Worm (Caenorhabditis elegans) whole organism, L2 larva: ENCODE measurements around the gene tab-1.

Experiments used
- C34F6.9 ChIP-seq: fragments of 150-350 bp; optimal IDR thresholded peaks from 2 replicates; lab custom pipeline; 2014; ENCODE audit warnings: missing biosample characterization, missing genetic modification characterization
- F13H6.1 ChIP-seq: sonication (generic microtip); optimal IDR thresholded peaks from 2 replicates; lab custom pipeline; 2016; ENCODE audit warnings: missing genetic modification characterization, missing compliant biosample characterization
- R02D3.7 ChIP-seq: fragments of 150-350 bp; optimal IDR thresholded peaks from 2 replicates; lab custom pipeline; 2014; ENCODE audit warnings: missing biosample characterization, missing genetic modification characterization
- alr-1 ChIP-seq: fragments of 150-350 bp; optimal IDR thresholded peaks from 2 replicates; lab custom pipeline; 2014; ENCODE audit warnings: missing biosample characterization, missing genetic modification characterization
- aly-2 ChIP-seq: fragments of 150-350 bp; optimal IDR thresholded peaks from 2 replicates; lab custom pipeline; 2014; ENCODE audit warnings: missing biosample characterization, missing genetic modification characterization
- ama-1 ChIP-seq: fragments of 150-350 bp; optimal IDR thresholded peaks from 2 replicates; lab custom pipeline; 2018; ENCODE audit warnings: inconsistent platforms
- blmp-1 ChIP-seq: sonication (generic microtip); optimal IDR thresholded peaks from 2 replicates; lab custom pipeline; 2017; ENCODE audit warnings: missing genetic modification characterization, mild to moderate bottlenecking, missing compliant biosample characterization, antibody characterized with exemption, moderate library complexity; ENCODE audit not compliant: insufficient read depth
- ceh-16 ChIP-seq: fragments of 150-350 bp; optimal IDR thresholded peaks from 2 replicates; lab custom pipeline; 2014; ENCODE audit warnings: missing biosample characterization, missing genetic modification characterization
- ceh-82 ChIP-seq: fragments of 150-350 bp; optimal IDR thresholded peaks from 2 replicates; lab custom pipeline; 2014; ENCODE audit warnings: missing biosample characterization, missing genetic modification characterization
- crh-2 ChIP-seq: sonication (generic microtip); optimal IDR thresholded peaks from 2 replicates; lab custom pipeline; 2017; ENCODE audit warnings: missing biosample characterization, missing genetic modification characterization
- egl-27 ChIP-seq: sonication (generic microtip); optimal IDR thresholded peaks from 3 replicates; lab custom pipeline; 2017; ENCODE audit warnings: missing biosample characterization, missing genetic modification reagents, missing genetic modification characterization
- elt-1 ChIP-seq: fragments of 150-350 bp; optimal IDR thresholded peaks from 2 replicates; lab custom pipeline; 2014; ENCODE audit warnings: missing biosample characterization, missing genetic modification characterization
- elt-3 ChIP-seq: sonication (generic microtip); optimal IDR thresholded peaks from 2 replicates; lab custom pipeline; 2017; ENCODE audit warnings: missing biosample characterization, missing genetic modification characterization
- fos-1 ChIP-seq: fragments of 150-350 bp; optimal IDR thresholded peaks from 2 replicates; lab custom pipeline; 2014; ENCODE audit warnings: missing biosample characterization, missing genetic modification characterization
- gmeb-1 ChIP-seq: fragments of 150-350 bp; optimal IDR thresholded peaks from 2 replicates; lab custom pipeline; 2014; ENCODE audit warnings: missing biosample characterization, missing genetic modification characterization
- lin-11 ChIP-seq: fragments of 150-350 bp; sonication (generic microtip); optimal IDR thresholded peaks from 2 replicates; lab custom pipeline; 2014; ENCODE audit warnings: missing biosample characterization, missing genetic modification characterization, inconsistent platforms, mixed read lengths
- lin-39 ChIP-seq: fragments of 150-350 bp; optimal IDR thresholded peaks from 2 replicates; lab custom pipeline; 2014; ENCODE audit warnings: missing biosample characterization, missing genetic modification reagents, missing genetic modification characterization
- lsy-2 ChIP-seq, 2 experiments: fragments of 150-350 bp in 1 of 2; sonication (generic microtip) in 1 of 2; optimal IDR thresholded peaks; 2 replicates each; lab custom pipeline; 2014 to 2017; ENCODE audit warnings: missing biosample characterization in 2 of 2, missing genetic modification characterization in 2 of 2
- mab-5 ChIP-seq: fragments of 150-350 bp; optimal IDR thresholded peaks from 2 replicates; lab custom pipeline; 2014; ENCODE audit warnings: missing biosample characterization, missing genetic modification characterization
- mbf-1 ChIP-seq: sonication (generic microtip); optimal IDR thresholded peaks from 2 replicates; lab custom pipeline; 2017; ENCODE audit warnings: missing biosample characterization, missing genetic modification characterization
- mdl-1 ChIP-seq, 2 experiments: fragments of 150-350 bp in 1 of 2; sonication (generic microtip) in 1 of 2; optimal IDR thresholded peaks; 2 replicates each; lab custom pipeline; 2017; ENCODE audit warnings: missing biosample characterization in 2 of 2, missing genetic modification characterization in 2 of 2
- nhr-10 ChIP-seq: sonication (generic microtip); optimal IDR thresholded peaks from 2 replicates; lab custom pipeline; 2017; ENCODE audit warnings: missing biosample characterization, missing genetic modification characterization
- nhr-11 ChIP-seq: fragments of 150-350 bp; optimal IDR thresholded peaks from 2 replicates; lab custom pipeline; 2014; ENCODE audit warnings: missing biosample characterization, missing genetic modification characterization
- nhr-129 ChIP-seq: fragments of 150-350 bp; optimal IDR thresholded peaks from 2 replicates; lab custom pipeline; 2014; ENCODE audit warnings: missing biosample characterization, missing genetic modification characterization
- nhr-21 ChIP-seq: fragments of 150-350 bp; optimal IDR thresholded peaks from 2 replicates; lab custom pipeline; 2014; ENCODE audit warnings: missing biosample characterization, missing genetic modification characterization
- nhr-237 ChIP-seq: fragments of 150-350 bp; optimal IDR thresholded peaks from 2 replicates; lab custom pipeline; 2014; ENCODE audit warnings: missing biosample characterization, missing genetic modification characterization
- nhr-25 ChIP-seq: fragments of 150-350 bp; sonication (generic microtip); optimal IDR thresholded peaks from 3 replicates; lab custom pipeline; 2014; ENCODE audit warnings: missing biosample characterization, missing genetic modification characterization
- nhr-6 ChIP-seq: fragments of 150-350 bp; optimal IDR thresholded peaks from 2 replicates; lab custom pipeline; 2014; ENCODE audit warnings: missing biosample characterization, missing genetic modification characterization
- sem-4 ChIP-seq: fragments of 150-350 bp; optimal IDR thresholded peaks from 2 replicates; lab custom pipeline; 2014; ENCODE audit warnings: missing biosample characterization, missing genetic modification reagents, missing genetic modification characterization
- sma-3 ChIP-seq: sonication (generic microtip); optimal IDR thresholded peaks from 2 replicates; lab custom pipeline; 2016; ENCODE audit warnings: missing genetic modification reagents, missing genetic modification characterization, missing compliant biosample characterization
- sma-9 ChIP-seq, 2 experiments: fragments of 150-350 bp in 1 of 2; sonication (generic microtip) in 1 of 2; optimal IDR thresholded peaks; 2 replicates each; lab custom pipeline; 2014 to 2016; ENCODE audit warnings: missing genetic modification characterization in 2 of 2, mild to moderate bottlenecking in 1 of 2, missing biosample characterization in 1 of 2, missing compliant biosample characterization in 1 of 2, missing genetic modification reagents in 1 of 2, moderate library complexity in 1 of 2
- snpc-4 ChIP-seq: fragments of 150-350 bp; optimal IDR thresholded peaks from 2 replicates; lab custom pipeline; 2014; ENCODE audit warnings: missing biosample characterization, missing genetic modification characterization
- unc-39 ChIP-seq: fragments of 150-350 bp; optimal IDR thresholded peaks from 2 replicates; lab custom pipeline; 2014; ENCODE audit warnings: missing biosample characterization, missing genetic modification characterization
- unc-55 ChIP-seq: fragments of 150-350 bp; sonication (generic microtip); optimal IDR thresholded peaks from 3 replicates; lab custom pipeline; 2014; ENCODE audit warnings: missing biosample characterization, missing genetic modification reagents, missing genetic modification characterization
- ztf-1 ChIP-seq: fragments of 200-800 bp; sonication (Bioruptor generic); conservative IDR thresholded peaks from 2 replicates; pipeline ENCODE4 v1.3.6; 2022; ENCODE audit warnings: missing genetic modification characterization, missing compliant biosample characterization
- ztf-11 ChIP-seq: sonication (generic microtip); optimal IDR thresholded peaks from 2 replicates; lab custom pipeline; 2017; ENCODE audit warnings: missing biosample characterization, missing genetic modification characterization
- ztf-4 ChIP-seq: fragments of 150-350 bp; optimal IDR thresholded peaks from 2 replicates; lab custom pipeline; 2014; ENCODE audit warnings: missing biosample characterization, missing genetic modification characterization

The tab-1 gene

ce11 chrII:6830012-6830411, 26.9 kb downstream of the tab-1 start:
- TF ChIP-seq fos-1 (peak; percentile 46), nhr-129 (tag; lab: Kevin White, UChicago) (peak; percentile 55), nhr-11 (tag; lab: Kevin White, UChicago) (no peak), mdl-1 (tag; optimal IDR thresholded peaks at IDR 0.05; lab: Kevin White, UChicago) (no peak), sma-9 (GFP tag; optimal IDR thresholded peaks at IDR 0.05; lab: Kevin White, UChicago) (peak; percentile 35), sma-9 (tag; optimal IDR thresholded peaks at IDR 0.05; lab: Kevin White, UChicago) (no peak), egl-27 (tag; lab: Kevin White, UChicago) (peak; percentile 35), ama-1 (lab: Kevin White, UChicago) (no peak), unc-39 (tag; lab: Kevin White, UChicago) (no peak), mab-5 (tag; lab: Kevin White, UChicago) (peak; percentile 61), nhr-25 (tag; lab: Kevin White, UChicago) (peak; percentile 24), nhr-21 (peak; percentile 30), blmp-1 (peak; percentile 3)

- TF ChIP-seq ceh-16 (tag; lab: Kevin White, UChicago) (no peak), nhr-129 (tag; lab: Kevin White, UChicago) (peak; percentile 1), elt-1 (tag; lab: Kevin White, UChicago) (no peak), lin-39 (no peak), blmp-1 (peak; percentile 37), ceh-82 (tag; lab: Kevin White, UChicago) (no peak)
These were observed 27.8 kb downstream of the tab-1 start for ce11 chrII:6830923-6831322.

ce11 chrII:6831531-6832201, 28.5 kb downstream of the tab-1 start:
- no peak for TF ChIP-seq blmp-1
- no peak for TF ChIP-seq sma-9 (GFP tag; optimal IDR thresholded peaks at IDR 0.05; lab: Kevin White, UChicago)
- TF ChIP-seq sma-9 (tag; optimal IDR thresholded peaks at IDR 0.05; lab: Kevin White, UChicago) = no peak
- no peak for TF ChIP-seq sem-4
- no peak for TF ChIP-seq nhr-11 (tag; lab: Kevin White, UChicago)
- no peak for TF ChIP-seq sma-3 (GFP tag; lab: Kevin White, UChicago)
- TF ChIP-seq unc-39 (tag; lab: Kevin White, UChicago) = no peak
- TF ChIP-seq lsy-2 (tag; optimal IDR thresholded peaks at IDR 0.05; lab: Kevin White, UChicago) = no peak
- TF ChIP-seq nhr-10 (tag; lab: Kevin White, UChicago) = no peak
- TF ChIP-seq ztf-1 (GFP tag; lab: Robert Waterston, UW) = no peak
- no peak for TF ChIP-seq nhr-237 (tag; lab: Kevin White, UChicago)
- no peak for TF ChIP-seq R02D3.7
- no peak for TF ChIP-seq snpc-4 (tag; lab: Kevin White, UChicago)
- peak; percentile 4 for TF ChIP-seq F13H6.1 (tag; lab: Kevin White, UChicago)
- no peak for TF ChIP-seq nhr-6 (tag; lab: Kevin White, UChicago)
- TF ChIP-seq mdl-1 (tag; optimal IDR thresholded peaks at IDR 0.05; lab: Kevin White, UChicago) = peak in 1 of 2 experiments; percentile 4
- TF ChIP-seq alr-1 (tag; lab: Kevin White, UChicago) = no peak
- peak; percentile 29 for TF ChIP-seq fos-1
- TF ChIP-seq nhr-129 (tag; lab: Kevin White, UChicago) = peak; percentile 41
- TF ChIP-seq mbf-1 (tag; lab: Kevin White, UChicago) = no peak
- TF ChIP-seq lin-11 = no peak

ce11 chrII:6832207-6832606, 29.1 kb downstream of the tab-1 start:
- no peak for TF ChIP-seq ceh-82 (tag; lab: Kevin White, UChicago)

- TF ChIP-seq unc-39 (tag; lab: Kevin White, UChicago) (no peak), F13H6.1 (tag; lab: Kevin White, UChicago) (peak; percentile 30), lin-11 (no peak), R02D3.7 (no peak), blmp-1 (no peak), ztf-4 (no peak), crh-2 (tag; lab: Kevin White, UChicago) (no peak), nhr-6 (tag; lab: Kevin White, UChicago) (no peak), nhr-21 (no peak), mab-5 (tag; lab: Kevin White, UChicago) (no peak), sma-9 (GFP tag; optimal IDR thresholded peaks at IDR 0.05; lab: Kevin White, UChicago) (peak; percentile 27), sma-9 (tag; optimal IDR thresholded peaks at IDR 0.05; lab: Kevin White, UChicago) (no peak), lin-39 (no peak), mdl-1 (tag; optimal IDR thresholded peaks at IDR 0.05; lab: Kevin White, UChicago) (no peak), nhr-25 (tag; lab: Kevin White, UChicago) (peak; percentile 12), sem-4 (no peak), lsy-2 (tag; optimal IDR thresholded peaks at IDR 0.05; lab: Kevin White, UChicago) (no peak), gmeb-1 (no peak), aly-2 (no peak), C34F6.9 (tag; lab: Kevin White, UChicago) (no peak), fos-1 (no peak), nhr-237 (tag; lab: Kevin White, UChicago) (no peak), alr-1 (tag; lab: Kevin White, UChicago) (no peak), unc-55 (GFP tag; lab: Kevin White, UChicago) (no peak), ztf-11 (tag; lab: Kevin White, UChicago) (no peak), elt-1 (tag; lab: Kevin White, UChicago) (peak; percentile 81), elt-3 (tag; lab: Kevin White, UChicago) (no peak)
- TF ChIP-seq, all 48 proteins: peak for 4
These were observed 29.7 kb downstream of the tab-1 start for ce11 chrII:6832695-6833389.
